Fruit fly (Drosophila melanogaster): Measurements from ENCODE around the gene Nprl2.

Nprl2 gene

DNA sequence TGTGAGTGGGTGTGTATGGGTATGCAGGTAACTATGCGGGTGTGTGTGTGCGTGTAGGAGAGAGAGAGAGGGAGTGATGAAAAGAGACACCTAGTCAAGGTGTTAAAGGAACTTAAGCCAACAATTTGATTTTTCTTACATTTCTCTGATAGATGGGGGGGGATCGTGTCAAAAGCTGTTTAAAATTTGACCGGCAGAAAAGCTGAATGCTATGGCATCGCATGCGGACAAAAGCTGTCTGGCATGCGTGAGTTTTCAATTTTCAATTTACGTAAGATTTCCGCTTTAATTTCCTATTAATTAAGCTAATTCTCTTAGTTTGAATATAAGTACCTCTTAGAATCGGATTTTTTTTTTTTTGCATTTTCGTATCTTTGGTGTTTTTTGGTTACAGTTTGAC, 44.3 kb downstream of the Nprl2 start (continued):
- TF ChIP-seq CG3726 (GFP tag; IDR thresholded peaks at IDR 0.05) (no peak), CG6175 (GFP tag; IDR thresholded peaks at IDR 0.05) (peak; percentile 18; the same call in 1 of the 3 replicates), CG7987 (GFP tag; optimal IDR thresholded peaks at IDR 0.05) (no peak), Kr (GFP tag; optimal IDR thresholded peaks at IDR 0.05) (no peak), caup (GFP tag; optimal IDR thresholded peaks at IDR 0.05; ENCODE audit: severe bottlenecking) (no peak), CG8924 (tag; optimal IDR thresholded peaks at IDR 0.05) (no peak), CG6791 (GFP tag; IDR thresholded peaks at IDR 0.05; ENCODE audit: partially characterized antibody) (0 out of 3 replicates have a peak, but pooled peaks have one; percentile 46), CG16863 (GFP tag; optimal IDR thresholded peaks at IDR 0.05) (no peak), CG10543 (GFP tag; optimal IDR thresholded peaks at IDR 0.05) (no peak), zen (tag; optimal IDR thresholded peaks at IDR 0.05) (no peak), shn (GFP tag; optimal IDR thresholded peaks at IDR 0.05) (no peak), NK7.1 (GFP tag; optimal IDR thresholded peaks at IDR 0.05) (no peak), CG6765 (GFP tag; optimal IDR thresholded peaks at IDR 0.05) (no peak), CG14014 (GFP tag; IDR thresholded peaks at IDR 0.05) (0 out of 2 replicates have a peak, but pooled peaks have one; percentile 12), vfl (GFP tag; optimal IDR thresholded peaks at IDR 0.05) (no peak), Rx (GFP tag; IDR thresholded peaks at IDR 0.05) (no peak), CG15514 (GFP tag; optimal IDR thresholded peaks at IDR 0.05) (no peak), tx (GFP tag; optimal IDR thresholded peaks at IDR 0.05) (no peak), HLH3B (GFP tag; IDR thresholded peaks at IDR 0.05) (no peak), Nf-YB (GFP tag; optimal IDR thresholded peaks at IDR 0.05) (no peak), dmrt99B (tag; optimal IDR thresholded peaks at IDR 0.05) (no peak), CG32532 (GFP tag; IDR thresholded peaks at IDR 0.05) (0 out of 2 replicates have a peak, but pooled peaks have one; percentile 20), pita (GFP tag; optimal IDR thresholded peaks at IDR 0.05) (no peak), CG11085 (GFP tag; IDR thresholded peaks at IDR 0.05) (no peak), fd102C (GFP tag; optimal IDR thresholded peaks at IDR 0.05) (no peak), CG6654 (GFP tag; optimal IDR thresholded peaks at IDR 0.05) (no peak), salm (tag; optimal IDR thresholded peaks at IDR 0.05) (no peak), gem (tag; optimal IDR thresholded peaks at IDR 0.05) (no peak), Dp (GFP tag; optimal IDR thresholded peaks at IDR 0.05) (peak; percentile 69), ham (GFP tag; IDR thresholded peaks at IDR 0.05) (no peak), Taf1 (GFP tag; IDR thresholded peaks at IDR 0.05) (no peak), Usf (GFP tag; optimal IDR thresholded peaks at IDR 0.05) (no peak), sr (GFP tag; IDR thresholded peaks at IDR 0.05) (no peak), CG17359 (tag; optimal IDR thresholded peaks at IDR 0.05) (no peak), jumu (GFP tag; optimal IDR thresholded peaks at IDR 0.05) (no peak), CG11398 (GFP tag; optimal IDR thresholded peaks at IDR 0.05) (no peak), Dll (GFP tag; IDR thresholded peaks at IDR 0.05; ENCODE audit: partially characterized antibody) (no peak), CG9437 (GFP tag; optimal IDR thresholded peaks at IDR 0.05) (peak; percentile 39), CG1792 (GFP tag; optimal IDR thresholded peaks at IDR 0.05) (no peak), sqz (GFP tag; optimal IDR thresholded peaks at IDR 0.05) (no peak), vnd (GFP tag; IDR thresholded peaks at IDR 0.05; ENCODE audit: partially characterized antibody) (no peak), abd-A (tag; optimal IDR thresholded peaks at IDR 0.05) (no peak), Hmx (GFP tag; optimal IDR thresholded peaks at IDR 0.05) (no peak), D19A (tag; optimal IDR thresholded peaks at IDR 0.05) (no peak), tgo (GFP tag; IDR thresholded peaks at IDR 0.05) (no peak), nmo (GFP tag; optimal IDR thresholded peaks at IDR 0.05) (peak; percentile 30), CG2678 (tag; optimal IDR thresholded peaks at IDR 0.05) (no peak), CG31224 (GFP tag; IDR thresholded peaks at IDR 0.05) (no peak), CG7745 (tag; optimal IDR thresholded peaks at IDR 0.05) (no peak), HHEX (GFP tag; optimal IDR thresholded peaks at IDR 0.05) (no peak), Gug (GFP tag; IDR thresholded peaks at IDR 0.05) (peak; percentile 14; the same call in 1 of the 4 replicates)
